Worm (Caenorhabditis elegans) whole organism, mixed stage, embryonic: ENCODE results near the gene T12A2.3.

Source experiments
- ceh-39 ChIP-seq: fragments of 150-350 bp; optimal IDR thresholded peaks from 2 replicates; lab custom pipeline; 2014; ENCODE audit warnings: missing biosample characterization, missing genetic modification characterization
- nhr-12 ChIP-seq: fragments of 150-350 bp; optimal IDR thresholded peaks from 2 replicates; lab custom pipeline; 2014; ENCODE audit warnings: missing biosample characterization, missing genetic modification characterization
- unc-39 ChIP-seq: fragments of 150-350 bp; optimal IDR thresholded peaks from 2 replicates; lab custom pipeline; 2014; ENCODE audit warnings: missing biosample characterization, missing genetic modification characterization
- ztf-11 ChIP-seq: fragments of 150-350 bp; optimal IDR thresholded peaks from 2 replicates; lab custom pipeline; 2014; ENCODE audit warnings: missing biosample characterization, missing genetic modification characterization

- TF ChIP-seq ztf-11 (tag; lab: Kevin White, UChicago) (no peak), ceh-39 (tag; lab: Kevin White, UChicago) (no peak), unc-39 (tag; lab: Kevin White, UChicago) (no peak), nhr-12 (tag; lab: Kevin White, UChicago) (no peak)
Observed at ce11 chrIII:6268061-6268460, 27.4 kb downstream of the T12A2.3 start, which contains the start of gene srg-7.
